Worm (Caenorhabditis elegans) whole organism, young adult: ENCODE data around the gene C43G2.3.

Source experiments
- B0019.2 ChIP-seq: fragments of 200-800 bp; sonication (Bioruptor generic); conservative IDR thresholded peaks from 2 replicates; pipeline ENCODE4 v1.3.6; 2022; ENCODE audit warnings: missing genetic modification reagents, missing genetic modification characterization, missing compliant biosample characterization
- F23B12.7 ChIP-seq: sonication (generic microtip); optimal IDR thresholded peaks from 2 replicates; lab custom pipeline; 2017; ENCODE audit warnings: missing genetic modification characterization, mild to moderate bottlenecking, missing compliant biosample characterization, antibody characterized with exemption, moderate library complexity; ENCODE audit not compliant: insufficient read depth
- F55B11.4 ChIP-seq: sonication (generic microtip); optimal IDR thresholded peaks from 2 replicates; lab custom pipeline; 2016; ENCODE audit warnings: missing compliant biosample characterization, missing genetic modification characterization, borderline replicate concordance; ENCODE audit not compliant: insufficient read depth
- F57C9.4 ChIP-seq: sonication (generic microtip); optimal IDR thresholded peaks from 2 replicates; lab custom pipeline; 2017; ENCODE audit warnings: mild to moderate bottlenecking, missing genetic modification characterization, missing compliant biosample characterization
- K11D2.4 ChIP-seq: fragments of 200-800 bp; sonication (Bioruptor generic); IDR thresholded peaks from 2 replicates; pipeline ENCODE4 v1.3.6; 2022; ENCODE audit warnings: missing genetic modification reagents, missing genetic modification characterization, missing compliant biosample characterization
- T26A5.8 ChIP-seq: sonication (generic microtip); optimal IDR thresholded peaks from 2 replicates; lab custom pipeline; 2016; ENCODE audit warnings: missing genetic modification characterization, missing compliant biosample characterization
- aptf-2 ChIP-seq: fragments of 200-800 bp; sonication (Bioruptor generic); conservative IDR thresholded peaks from 2 replicates; pipeline ENCODE4 v1.3.6; 2022; ENCODE audit warnings: missing genetic modification reagents, missing genetic modification characterization, missing compliant biosample characterization
- cebp-1 ChIP-seq, 2 experiments: fragments of 200-800 bp in 1 of 2; sonication (Bioruptor generic) in 1 of 2; sonication (generic microtip) in 1 of 2; IDR thresholded peaks in 1 of 2; optimal IDR thresholded peaks in 1 of 2; 2 replicates each; pipeline versions ENCODE4 v1.3.6 to Lab custom; 2017 to 2022; ENCODE audit warnings: missing compliant biosample characterization in 2 of 2, missing genetic modification characterization in 2 of 2, mild to moderate bottlenecking in 1 of 2, missing genetic modification reagents in 1 of 2, moderate library complexity in 1 of 2
- ceh-27 ChIP-seq: fragments of 200-800 bp; sonication (Bioruptor generic); optimal IDR thresholded peaks from 2 replicates; lab custom pipeline; 2018; ENCODE audit warnings: mild to moderate bottlenecking, missing genetic modification characterization, moderate library complexity, missing compliant biosample characterization
- ceh-91 ChIP-seq: fragments of 200-800 bp; sonication (Bioruptor generic); IDR thresholded peaks from 2 replicates; pipeline ENCODE4 v1.3.6; 2022; ENCODE audit warnings: missing genetic modification reagents, missing genetic modification characterization, missing compliant biosample characterization
- dpff-1 ChIP-seq: sonication (generic microtip); optimal IDR thresholded peaks from 2 replicates; lab custom pipeline; 2017; ENCODE audit warnings: mild to moderate bottlenecking, missing genetic modification characterization, missing compliant biosample characterization
- efl-1 ChIP-seq: fragments of 150-350 bp; optimal IDR thresholded peaks from 2 replicates; lab custom pipeline; 2014; ENCODE audit warnings: missing biosample characterization, missing genetic modification reagents, missing genetic modification characterization
- egl-44 ChIP-seq: fragments of 200-800 bp; sonication (Bioruptor generic); IDR thresholded peaks from 2 replicates; pipeline ENCODE4 v1.3.6; 2022; ENCODE audit warnings: missing genetic modification reagents, missing genetic modification characterization, missing compliant biosample characterization
- ekl-4 ChIP-seq: fragments of 200-800 bp; sonication (Bioruptor generic); IDR thresholded peaks from 2 replicates; pipeline ENCODE4 v1.3.6; 2022; ENCODE audit warnings: missing genetic modification reagents, missing genetic modification characterization, missing compliant biosample characterization
- fkh-3 ChIP-seq: sonication (generic microtip); optimal IDR thresholded peaks from 2 replicates; lab custom pipeline; 2016; ENCODE audit warnings: mild to moderate bottlenecking, missing genetic modification characterization, missing compliant biosample characterization
- let-526 ChIP-seq: fragments of 200-800 bp; sonication (Bioruptor generic); IDR thresholded peaks from 2 replicates; pipeline ENCODE4 v1.3.6; 2022; ENCODE audit warnings: missing genetic modification reagents, missing genetic modification characterization, missing compliant biosample characterization
- lin-35 ChIP-seq, 3 experiments: fragments of 150-350 bp in 2 of 3; sonication (generic microtip) in 1 of 3; optimal IDR thresholded peaks; 2 replicates each; lab custom pipeline; 2014 to 2018; ENCODE audit warnings: missing biosample characterization in 3 of 3, missing genetic modification characterization in 3 of 3, missing genetic modification reagents in 3 of 3
- lin-54 ChIP-seq: fragments of 200-800 bp; sonication (Bioruptor generic); optimal IDR thresholded peaks from 2 replicates; lab custom pipeline; 2018; ENCODE audit warnings: mild to moderate bottlenecking, missing genetic modification characterization, missing compliant biosample characterization
- lsy-27 ChIP-seq: sonication (generic microtip); optimal IDR thresholded peaks from 2 replicates; lab custom pipeline; 2017; ENCODE audit warnings: missing genetic modification characterization, mild to moderate bottlenecking, missing compliant biosample characterization, antibody characterized with exemption, missing genotype, borderline replicate concordance; ENCODE audit not compliant: insufficient read depth
- madf-10 ChIP-seq: sonication (generic microtip); optimal IDR thresholded peaks from 2 replicates; lab custom pipeline; 2016; ENCODE audit warnings: mild to moderate bottlenecking, missing genetic modification characterization, missing compliant biosample characterization
- madf-3 ChIP-seq: fragments of 200-800 bp; sonication (Bioruptor generic); IDR thresholded peaks from 2 replicates; pipeline ENCODE4 v1.3.6; 2022; ENCODE audit warnings: missing genetic modification reagents, missing genetic modification characterization, missing compliant biosample characterization
- madf-8 ChIP-seq: fragments of 200-800 bp; sonication (Bioruptor generic); conservative IDR thresholded peaks from 2 replicates; pipeline ENCODE4 v1.3.6; 2022; ENCODE audit warnings: missing genetic modification reagents, missing genetic modification characterization, missing compliant biosample characterization
- mcd-1 ChIP-seq: fragments of 200-800 bp; sonication (Bioruptor generic); IDR thresholded peaks from 2 replicates; pipeline ENCODE4 v1.3.6; 2022; ENCODE audit warnings: missing genetic modification reagents, missing genetic modification characterization, missing compliant biosample characterization
- nfya-2 ChIP-seq: fragments of 200-800 bp; sonication (Bioruptor generic); IDR thresholded peaks from 2 replicates; pipeline ENCODE4 v1.3.6; 2022; ENCODE audit warnings: missing genetic modification reagents, missing genetic modification characterization, missing compliant biosample characterization
- nhr-80 ChIP-seq: sonication (generic microtip); optimal IDR thresholded peaks from 2 replicates; lab custom pipeline; 2016; ENCODE audit warnings: missing genetic modification characterization, missing compliant biosample characterization
- pbrm-1 ChIP-seq: fragments of 200-800 bp; sonication (Bioruptor generic); IDR thresholded peaks from 2 replicates; pipeline ENCODE4 v1.3.6; 2022; ENCODE audit warnings: missing genetic modification reagents, missing genetic modification characterization, missing compliant biosample characterization
- rcor-1 ChIP-seq: fragments of 200-800 bp; sonication (Bioruptor generic); IDR thresholded peaks from 2 replicates; pipeline ENCODE4 v1.3.6; 2022; ENCODE audit warnings: missing genetic modification reagents, missing genetic modification characterization, missing compliant biosample characterization
- rec-8 ChIP-seq, 2 experiments: sonication (generic microtip); optimal IDR thresholded peaks; 2 replicates each; lab custom pipeline; 2016; ENCODE audit warnings: mild to moderate bottlenecking in 2 of 2, missing genetic modification characterization in 2 of 2, missing genetic modification reagents in 2 of 2, missing genotype in 2 of 2, missing biosample characterization in 1 of 2, missing compliant biosample characterization in 1 of 2, moderate library complexity in 1 of 2
- sea-2 ChIP-seq: fragments of 200-800 bp; sonication (Bioruptor generic); IDR thresholded peaks from 2 replicates; pipeline ENCODE4 v1.3.6; 2022; ENCODE audit warnings: missing genetic modification characterization, missing compliant biosample characterization
- somi-1 ChIP-seq: fragments of 200-800 bp; sonication (Bioruptor generic); optimal IDR thresholded peaks from 2 replicates; lab custom pipeline; 2018; ENCODE audit warnings: mild to moderate bottlenecking, missing genetic modification characterization, missing compliant biosample characterization
- zfh-2 ChIP-seq: fragments of 200-800 bp; sonication (Bioruptor generic); conservative IDR thresholded peaks from 2 replicates; pipeline ENCODE4 v1.3.6; 2022; ENCODE audit warnings: missing genetic modification reagents, missing genetic modification characterization, missing compliant biosample characterization
- zim-3 ChIP-seq: sonication (generic microtip); optimal IDR thresholded peaks from 2 replicates; lab custom pipeline; 2017; ENCODE audit warnings: mild to moderate bottlenecking, missing genetic modification characterization, moderate library complexity, missing compliant biosample characterization
- ztf-25 ChIP-seq: fragments of 200-800 bp; sonication (Bioruptor generic); IDR thresholded peaks from 2 replicates; pipeline ENCODE4 v1.3.6; 2022; ENCODE audit warnings: missing genetic modification reagents, missing genetic modification characterization, missing compliant biosample characterization

C43G2.3 gene

ce11 chrIV:6621252-6621651 lies 43.2 kb downstream of the C43G2.3 start, which contains the start of gene C01B10.3:
Gene C01B10.3, minus strand, starts transcription at chrIV:6621352.
- TF ChIP-seq fkh-3 (tag; lab: Kevin White, UChicago), result no peak
- TF ChIP-seq egl-44 (GFP tag; lab: Robert Waterston, UW), result no peak
- no peak for TF ChIP-seq zim-3 (tag; lab: Kevin White, UChicago)
- no peak for TF ChIP-seq B0019.2
- TF ChIP-seq aptf-2, result no peak
- TF ChIP-seq nfya-2 (GFP tag; lab: Robert Waterston, UW), result no peak
- no peak for TF ChIP-seq nhr-80
- TF ChIP-seq ceh-91 (GFP tag; lab: Robert Waterston, UW), result no peak
- TF ChIP-seq ekl-4 (GFP tag; lab: Robert Waterston, UW), result no peak
- no peak for TF ChIP-seq zfh-2 (GFP tag; lab: Robert Waterston, UW)
- no peak for TF ChIP-seq F55B11.4 (tag; lab: Kevin White, UChicago)
- TF ChIP-seq T26A5.8 (tag; lab: Kevin White, UChicago), result no peak
- no peak for TF ChIP-seq rcor-1 (GFP tag; lab: Robert Waterston, UW)
- TF ChIP-seq madf-10 (tag; lab: Kevin White, UChicago), result no peak
- no peak for TF ChIP-seq ceh-27 (GFP tag; lab: Kevin White, UChicago)

DNA sequence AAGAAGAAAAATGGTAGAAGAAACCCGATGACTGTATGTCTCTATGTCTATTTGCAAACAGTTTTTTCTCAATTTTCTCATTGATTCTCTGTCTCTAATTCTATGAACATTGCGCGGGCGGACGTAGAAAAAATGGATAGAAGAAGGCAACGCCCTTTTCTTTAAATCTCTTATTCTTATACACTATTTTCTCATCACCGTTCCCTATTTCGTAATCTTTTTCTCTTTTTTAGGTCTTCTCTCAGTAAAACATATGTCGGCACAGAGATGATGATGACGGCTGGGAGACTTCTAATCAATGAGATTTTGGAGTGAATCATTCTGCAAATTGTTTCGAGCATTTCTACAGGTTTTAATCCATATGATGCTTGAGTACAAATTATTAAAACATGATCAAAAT lies 44.1 kb downstream of the C43G2.3 start:
- TF ChIP-seq cebp-1 (GFP tag; IDR thresholded peaks at IDR 0.05; lab: Robert Waterston, UW) (peak; percentile 70), cebp-1 (tag; optimal IDR thresholded peaks at IDR 0.05; lab: Kevin White, UChicago) (peak; percentile 89), lin-54 (GFP tag; lab: Kevin White, UChicago) (no peak), somi-1 (peak; percentile 4)

- no peak for TF ChIP-seq ceh-27 (GFP tag; lab: Kevin White, UChicago)
- TF ChIP-seq egl-44 (GFP tag; lab: Robert Waterston, UW), result no peak
- TF ChIP-seq lsy-27 (tag; lab: Kevin White, UChicago), result no peak
- no peak for TF ChIP-seq nhr-80
- no peak for TF ChIP-seq sea-2 (GFP tag; lab: Robert Waterston, UW)
- TF ChIP-seq F23B12.7, result no peak
- no peak for TF ChIP-seq rec-8 (tag; optimal IDR thresholded peaks at IDR 0.05; lab: Kevin White, UChicago)
- TF ChIP-seq let-526 (GFP tag; lab: Robert Waterston, UW), result no peak
- no peak for TF ChIP-seq somi-1
- no peak for TF ChIP-seq dpff-1 (tag; lab: Kevin White, UChicago)
- no peak for TF ChIP-seq K11D2.4 (GFP tag; lab: Robert Waterston, UW)
- no peak for TF ChIP-seq madf-3
- TF ChIP-seq F57C9.4 (tag; lab: Kevin White, UChicago), result no peak
- no peak for TF ChIP-seq pbrm-1 (GFP tag; lab: Robert Waterston, UW)
- no peak for TF ChIP-seq efl-1
- TF ChIP-seq madf-8 (GFP tag; lab: Robert Waterston, UW), result no peak
- TF ChIP-seq mcd-1 (GFP tag; lab: Robert Waterston, UW), result no peak
- TF ChIP-seq ztf-25, result no peak
Measured at ce11 chrIV:6623390-6623789, 45.4 kb downstream of the C43G2.3 start, which contains the start of gene C01B10.44. Gene C01B10.44, plus strand, starts transcription at chrIV:6623690.

DNA sequence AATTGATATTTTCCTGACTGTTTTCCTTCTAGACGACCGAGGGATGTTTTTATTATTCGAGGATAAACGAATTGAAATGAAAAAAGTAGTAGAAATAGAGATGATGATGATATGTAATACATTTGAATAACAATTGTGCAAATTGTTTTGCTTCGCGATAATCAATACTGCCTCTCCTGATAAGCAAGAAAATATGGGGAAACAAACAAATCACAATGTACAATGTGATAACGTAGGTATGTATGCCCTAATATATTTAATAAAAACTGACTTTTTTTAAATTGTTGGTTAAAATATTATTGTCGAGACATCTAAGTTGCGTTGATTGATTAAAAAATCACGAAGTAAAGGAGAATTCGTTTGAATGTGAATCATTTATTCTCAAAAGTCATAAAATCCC lies 49.8 kb downstream of the C43G2.3 start, which contains the start of gene cest-5.2:
Gene cest-5.2, minus strand, starts transcription at position 128 of the 400 bp plus-strand sequence.
- no peak for TF ChIP-seq lin-35 (GFP tag; optimal IDR thresholded peaks at IDR 0.05; lab: Kevin White, UChicago)
- TF ChIP-seq nhr-80, result peak; percentile 19
